Fruit fly (Drosophila melanogaster): ENCODE measurements around the gene CG11779.

CG11779 gene

DNA sequence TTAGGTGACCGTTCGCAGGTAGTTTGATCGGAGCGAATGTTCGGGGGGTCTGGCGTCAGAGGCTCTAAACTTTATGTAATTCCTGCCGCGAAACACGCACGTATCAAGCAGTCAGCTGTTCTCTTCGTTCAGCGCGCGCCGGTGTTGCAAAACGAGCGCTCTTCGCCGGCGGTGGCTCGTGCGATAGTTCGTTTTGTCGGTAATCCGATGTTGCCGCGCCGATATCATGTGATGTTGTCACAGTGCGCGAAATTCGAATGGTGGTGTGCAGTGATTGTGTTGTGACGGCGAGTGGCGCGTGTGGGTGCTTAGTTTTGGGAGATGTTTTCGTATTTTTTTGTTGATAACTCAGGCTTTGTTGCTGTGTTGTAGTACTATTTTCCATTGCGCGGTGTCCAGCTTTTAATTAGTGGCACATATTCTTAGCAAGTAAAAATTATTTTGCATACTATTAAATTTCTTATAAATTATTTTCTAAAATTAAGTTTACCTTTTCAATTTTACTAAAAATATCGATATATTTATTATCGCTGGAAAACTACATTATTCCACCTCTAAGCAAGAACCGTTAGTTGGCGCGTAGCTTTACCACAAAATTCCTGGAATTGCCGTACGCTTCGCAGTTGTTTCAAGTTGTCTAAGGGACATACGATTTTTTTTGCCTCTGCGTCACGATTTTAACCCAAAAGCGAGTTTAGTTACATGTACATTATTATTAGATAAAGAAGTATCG, 2.8 kb downstream of the CG11779 start, which contains the start of gene nanos (continued):
- no peak for TF ChIP-seq CG8388 (GFP tag; optimal IDR thresholded peaks at IDR 0.05)
- no peak for TF ChIP-seq CG15011 (GFP tag; optimal IDR thresholded peaks at IDR 0.05)
- no peak for TF ChIP-seq gsb (GFP tag; IDR thresholded peaks at IDR 0.05)
- TF ChIP-seq wdn (GFP tag; IDR thresholded peaks at IDR 0.05), result 0 out of 2 replicates have a peak, but pooled peaks have one; percentile 27
- peak; percentile 93 for TF ChIP-seq HmgZ (tag; optimal IDR thresholded peaks at IDR 0.05)
- no peak for TF ChIP-seq Jarid2 (GFP tag; optimal IDR thresholded peaks at IDR 0.05)
- TF ChIP-seq disco-r (GFP tag; optimal IDR thresholded peaks at IDR 0.05), result no peak
- TF ChIP-seq CG11093 (GFP tag; IDR thresholded peaks at IDR 0.05), result no peak
- no peak for TF ChIP-seq bowl (GFP tag; IDR thresholded peaks at IDR 0.05)
- TF ChIP-seq CG3163 (GFP tag; optimal IDR thresholded peaks at IDR 0.05), result peak; percentile 61
- TF ChIP-seq CG7271 (tag; optimal IDR thresholded peaks at IDR 0.05), result no peak
- no peak for TF ChIP-seq CG5245 (GFP tag; optimal IDR thresholded peaks at IDR 0.05)
- peak; percentile 94 for TF ChIP-seq MBD-R2 (GFP tag; IDR thresholded peaks at IDR 0.05)
- peak; percentile 47 for TF ChIP-seq CG18619 (GFP tag; optimal IDR thresholded peaks at IDR 0.05)
- peak; percentile 41 for TF ChIP-seq gfzf (GFP tag; optimal IDR thresholded peaks at IDR 0.05)
- TF ChIP-seq fd3F (GFP tag; optimal IDR thresholded peaks at IDR 0.05), result no peak
- TF ChIP-seq Sry-β (GFP tag; optimal IDR thresholded peaks at IDR 0.05), result no peak
- TF ChIP-seq Awh (GFP tag; IDR thresholded peaks at IDR 0.05), result no peak
- no peak for TF ChIP-seq CG3065 (GFP tag; optimal IDR thresholded peaks at IDR 0.05)
- TF ChIP-seq sima (GFP tag; optimal IDR thresholded peaks at IDR 0.05), result no peak
- TF ChIP-seq shn (GFP tag; optimal IDR thresholded peaks at IDR 0.05), result peak; percentile 48
- TF ChIP-seq CG11504 (tag; optimal IDR thresholded peaks at IDR 0.05), result peak; percentile 54
- TF ChIP-seq CG3281 (GFP tag; optimal IDR thresholded peaks at IDR 0.05), result peak; percentile 33
- TF ChIP-seq dimm (GFP tag; IDR thresholded peaks at IDR 0.05), result no peak
- TF ChIP-seq CG9609 (GFP tag; optimal IDR thresholded peaks at IDR 0.05), result peak; percentile 81
- TF ChIP-seq stwl (tag; optimal IDR thresholded peaks at IDR 0.05), result peak; percentile 61
- peak; percentile 68 for TF ChIP-seq CoRest (tag; optimal IDR thresholded peaks at IDR 0.05)
- TF ChIP-seq Hr3 (GFP tag; optimal IDR thresholded peaks at IDR 0.05), result peak; percentile 42
- TF ChIP-seq toy (GFP tag; IDR thresholded peaks at IDR 0.05), result peak; percentile 12; the same call in 1 of the 2 replicates
- TF ChIP-seq CG8281 (tag; optimal IDR thresholded peaks at IDR 0.05), result no peak
- no peak for TF ChIP-seq dmrt99B (tag; optimal IDR thresholded peaks at IDR 0.05)
- TF ChIP-seq D19A (tag; optimal IDR thresholded peaks at IDR 0.05), result no peak
- TF ChIP-seq jigr1 (GFP tag; IDR thresholded peaks at IDR 0.05), result no peak
- peak; percentile 86 for TF ChIP-seq Ets97D (GFP tag; optimal IDR thresholded peaks at IDR 0.05)
- TF ChIP-seq Dbx (GFP tag; IDR thresholded peaks at IDR 0.05), result peak; percentile 90
- no peak for TF ChIP-seq CG14965 (GFP tag; optimal IDR thresholded peaks at IDR 0.05; ENCODE audit: borderline replicate concordance)
- peak; percentile 69 for TF ChIP-seq ash1 (GFP tag; optimal IDR thresholded peaks at IDR 0.05)
- no peak for TF ChIP-seq scrt (GFP tag; optimal IDR thresholded peaks at IDR 0.05)
- no peak for TF ChIP-seq CG12219 (GFP tag; optimal IDR thresholded peaks at IDR 0.05)
- peak; percentile 79 for TF ChIP-seq mam (GFP tag; optimal IDR thresholded peaks at IDR 0.05)
- TF ChIP-seq NFAT (GFP tag; IDR thresholded peaks at IDR 0.05), result peak; percentile 86
- TF ChIP-seq BtbVII (GFP tag; optimal IDR thresholded peaks at IDR 0.05), result no peak
- TF ChIP-seq CG17802 (tag; optimal IDR thresholded peaks at IDR 0.05), result peak; percentile 49
- peak; percentile 36 for TF ChIP-seq wek (GFP tag; optimal IDR thresholded peaks at IDR 0.05)
- TF ChIP-seq CG34376 (GFP tag; optimal IDR thresholded peaks at IDR 0.05), result peak; percentile 50
- TF ChIP-seq tna (GFP tag; IDR thresholded peaks at IDR 0.05; ENCODE audit: partially characterized antibody), result peak; percentile 98
- no peak for TF ChIP-seq Dip2 (GFP tag; IDR thresholded peaks at IDR 0.05)
- no peak for TF ChIP-seq fd64A (GFP tag; optimal IDR thresholded peaks at IDR 0.05)
- peak in 1 of 2 experiments; percentile 57 for TF ChIP-seq Hr78 (GFP tag; optimal IDR thresholded peaks at IDR 0.05)

Data from whole organism, embryonic.